Worm (Caenorhabditis elegans) whole organism, L4 larva: Measurements from ENCODE around the gene aqp-7.

Experiments
- D1046.2 ChIP-seq: fragments of 200-800 bp; sonication (Bioruptor generic); IDR thresholded peaks from 2 replicates; pipeline ENCODE4 v1.3.6; 2022; ENCODE audit warnings: missing genetic modification characterization, missing compliant biosample characterization
- F26F4.8 ChIP-seq: fragments of 200-800 bp; sonication (Bioruptor generic); conservative IDR thresholded peaks from 2 replicates; pipeline ENCODE4 v1.3.6; 2022; ENCODE audit warnings: missing genetic modification characterization, missing compliant biosample characterization
- F37D6.2 ChIP-seq: sonication (generic microtip); optimal IDR thresholded peaks from 2 replicates; lab custom pipeline; 2016; ENCODE audit warnings: mild to moderate bottlenecking, missing genetic modification characterization, missing compliant biosample characterization
- T26A8.4 ChIP-seq: fragments of 200-800 bp; sonication (Bioruptor generic); IDR thresholded peaks from 2 replicates; pipeline ENCODE4 v1.3.6; 2022; ENCODE audit warnings: missing genetic modification characterization, missing compliant biosample characterization
- ZK546.5 ChIP-seq, 2 experiments: sonication (generic microtip); optimal IDR thresholded peaks; 2 replicates each; lab custom pipeline; 2017; ENCODE audit warnings: missing biosample characterization in 2 of 2, missing genetic modification characterization in 2 of 2
- aha-1 ChIP-seq: fragments of 150-350 bp; peaks from one replicate; lab custom pipeline; 2014; ENCODE audit warnings: missing biosample characterization, missing genetic modification characterization
- aly-2 ChIP-seq: sonication (generic microtip); optimal IDR thresholded peaks from 2 replicates; lab custom pipeline; 2018; ENCODE audit warnings: missing biosample characterization, missing genetic modification characterization
- ama-1 ChIP-seq: fragments of 150-350 bp; optimal IDR thresholded peaks from 2 replicates; lab custom pipeline; 2014; ENCODE audit warnings: inconsistent platforms, mixed read lengths
- arid-1 ChIP-seq: fragments of 200-800 bp; sonication (Bioruptor generic); conservative IDR thresholded peaks from 2 replicates; pipeline ENCODE4 v1.3.6; 2022; ENCODE audit warnings: missing genetic modification reagents, missing genetic modification characterization, missing compliant biosample characterization
- attf-4 ChIP-seq: sonication (generic microtip); optimal IDR thresholded peaks from 3 replicates; lab custom pipeline; 2017; ENCODE audit warnings: missing biosample characterization, missing genetic modification characterization
- ceh-28 ChIP-seq: fragments of 150-350 bp; optimal IDR thresholded peaks from 2 replicates; lab custom pipeline; 2014; ENCODE audit warnings: missing biosample characterization, missing genetic modification reagents, missing genetic modification characterization
- ceh-32 ChIP-seq: sonication (generic microtip); optimal IDR thresholded peaks from 2 replicates; lab custom pipeline; 2016; ENCODE audit warnings: mild to moderate bottlenecking, missing genetic modification characterization, missing compliant biosample characterization; ENCODE audit not compliant: poor library complexity
- ces-1 ChIP-seq: fragments of 150-350 bp; sonication (generic microtip); optimal IDR thresholded peaks from 4 replicates; lab custom pipeline; 2014; ENCODE audit warnings: missing biosample characterization, missing genetic modification reagents, missing genetic modification characterization
- daf-12 ChIP-seq: fragments of 150-350 bp; optimal IDR thresholded peaks from 2 replicates; lab custom pipeline; 2014; ENCODE audit warnings: missing biosample characterization, missing genetic modification reagents, missing genetic modification characterization
- daf-16 ChIP-seq, 3 experiments: sonication (generic microtip); optimal IDR thresholded peaks; 2 replicates each; lab custom pipeline; 2016 to 2017; ENCODE audit warnings: missing genetic modification characterization in 3 of 3, missing genetic modification reagents in 3 of 3, mild to moderate bottlenecking in 2 of 3, missing compliant biosample characterization in 2 of 3, missing biosample characterization in 1 of 3, moderate library complexity in 1 of 3
- daf-8 ChIP-seq: fragments of 200-800 bp; sonication (Bioruptor generic); IDR thresholded peaks from 2 replicates; pipeline ENCODE4 v1.3.6; 2022; ENCODE audit warnings: missing genetic modification characterization, missing compliant biosample characterization
- dmd-9 ChIP-seq: fragments of 200-800 bp; sonication (Bioruptor generic); IDR thresholded peaks from 2 replicates; pipeline ENCODE4 v1.3.6; 2022; ENCODE audit warnings: missing genetic modification reagents, missing genetic modification characterization, missing compliant biosample characterization
- dpl-1 ChIP-seq: fragments of 150-350 bp; optimal IDR thresholded peaks from 2 replicates; lab custom pipeline; 2014; ENCODE audit warnings: missing biosample characterization, missing genetic modification reagents, missing genetic modification characterization
- fos-1 ChIP-seq: fragments of 150-350 bp; optimal IDR thresholded peaks from 2 replicates; lab custom pipeline; 2014; ENCODE audit warnings: missing biosample characterization, missing genetic modification characterization
- hlh-30 ChIP-seq: sonication (generic microtip); optimal IDR thresholded peaks from 2 replicates; lab custom pipeline; 2017; ENCODE audit warnings: antibody characterized with exemption, mild to moderate bottlenecking, missing genetic modification characterization, missing compliant biosample characterization; ENCODE audit not compliant: insufficient read depth
- jun-1 ChIP-seq: fragments of 150-350 bp; optimal IDR thresholded peaks from 2 replicates; lab custom pipeline; 2014; ENCODE audit warnings: missing biosample characterization, missing genetic modification reagents, missing genetic modification characterization
- lin-1 ChIP-seq: fragments of 200-800 bp; sonication (Bioruptor generic); IDR thresholded peaks from 2 replicates; pipeline ENCODE4 v1.3.6; 2022; ENCODE audit warnings: missing genetic modification reagents, missing genetic modification characterization, missing compliant biosample characterization
- lin-29 ChIP-seq: fragments of 200-800 bp; sonication (Bioruptor generic); IDR thresholded peaks from 2 replicates; pipeline ENCODE4 v1.3.6; 2022; ENCODE audit warnings: missing genetic modification reagents, missing genetic modification characterization, missing compliant biosample characterization
- lin-38 ChIP-seq: fragments of 200-800 bp; sonication (Bioruptor generic); IDR thresholded peaks from 2 replicates; pipeline ENCODE4 v1.3.6; 2022; ENCODE audit warnings: missing genetic modification reagents, missing genetic modification characterization, missing compliant biosample characterization
- lir-3 ChIP-seq: sonication (generic microtip); optimal IDR thresholded peaks from 2 replicates; lab custom pipeline; 2016; ENCODE audit warnings: mild to moderate bottlenecking, missing genetic modification characterization, missing compliant biosample characterization
- madf-9 ChIP-seq: fragments of 200-800 bp; sonication (Bioruptor generic); conservative IDR thresholded peaks from 2 replicates; pipeline ENCODE4 v1.3.6; 2022; ENCODE audit warnings: missing genetic modification reagents, missing genetic modification characterization, missing compliant biosample characterization
- mdl-1 ChIP-seq, 2 experiments: fragments of 150-350 bp in 1 of 2; sonication (generic microtip) in 1 of 2; optimal IDR thresholded peaks; 2 replicates each; lab custom pipeline; 2014 to 2017; ENCODE audit warnings: missing biosample characterization in 2 of 2, missing genetic modification characterization in 2 of 2
- mep-1 ChIP-seq: fragments of 150-350 bp; sonication (generic microtip); optimal IDR thresholded peaks from 3 replicates; lab custom pipeline; 2014; ENCODE audit warnings: missing biosample characterization, missing genetic modification characterization
- mes-2 ChIP-seq: sonication (generic microtip); optimal IDR thresholded peaks from 2 replicates; lab custom pipeline; 2016; ENCODE audit warnings: missing genotype, mild to moderate bottlenecking, missing genetic modification characterization, missing compliant biosample characterization; ENCODE audit not compliant: poor library complexity, severe bottlenecking
- nhr-111 ChIP-seq: fragments of 200-800 bp; sonication (Bioruptor generic); optimal IDR thresholded peaks from 2 replicates; lab custom pipeline; 2018; ENCODE audit warnings: mild to moderate bottlenecking, missing genetic modification characterization, missing compliant biosample characterization
- nhr-237 ChIP-seq: sonication (generic microtip); optimal IDR thresholded peaks from 2 replicates; lab custom pipeline; 2017; ENCODE audit warnings: missing biosample characterization, missing genetic modification characterization
- nhr-25 ChIP-seq: sonication (generic microtip); optimal IDR thresholded peaks from 2 replicates; lab custom pipeline; 2017; ENCODE audit warnings: missing genetic modification characterization, mild to moderate bottlenecking, missing compliant biosample characterization, antibody characterized with exemption, moderate library complexity, borderline replicate concordance; ENCODE audit not compliant: insufficient read depth
- nhr-41 ChIP-seq: fragments of 200-800 bp; sonication (Bioruptor generic); IDR thresholded peaks from 2 replicates; pipeline ENCODE4 v1.3.6; 2022; ENCODE audit warnings: missing genetic modification reagents, missing genetic modification characterization, missing compliant biosample characterization
- nhr-48 ChIP-seq: sonication (generic microtip); optimal IDR thresholded peaks from 2 replicates; lab custom pipeline; 2016; ENCODE audit warnings: mild to moderate bottlenecking, missing genetic modification characterization, missing compliant biosample characterization
- nhr-76 ChIP-seq: fragments of 150-350 bp; optimal IDR thresholded peaks from 2 replicates; lab custom pipeline; 2014; ENCODE audit warnings: missing biosample characterization, missing genetic modification characterization
- nhr-77 ChIP-seq: fragments of 150-350 bp; optimal IDR thresholded peaks from 2 replicates; lab custom pipeline; 2014; ENCODE audit warnings: missing biosample characterization, missing genetic modification characterization
- pha-4 ChIP-seq, 2 experiments: fragments of 150-350 bp in 1 of 2; fragments of 200-800 bp in 1 of 2; sonication (Bioruptor generic) in 1 of 2; IDR thresholded peaks in 1 of 2; optimal IDR thresholded peaks in 1 of 2; 2 replicates each; pipeline versions ENCODE4 v1.3.6 to Lab custom; 2014 to 2022; ENCODE audit warnings: missing genetic modification characterization in 2 of 2, missing genetic modification reagents in 2 of 2, missing biosample characterization in 1 of 2, missing compliant biosample characterization in 1 of 2
- snpc-1.2 ChIP-seq: fragments of 200-800 bp; sonication (Bioruptor generic); IDR thresholded peaks from 2 replicates; pipeline ENCODE4 v1.3.6; 2022; ENCODE audit warnings: missing genetic modification reagents, missing genetic modification characterization, missing compliant biosample characterization
- spr-1 ChIP-seq: sonication (generic microtip); optimal IDR thresholded peaks from 2 replicates; lab custom pipeline; 2016; ENCODE audit warnings: mild to moderate bottlenecking, missing genetic modification characterization, missing compliant biosample characterization
- spr-3 ChIP-seq: fragments of 200-800 bp; sonication (Bioruptor generic); optimal IDR thresholded peaks from 2 replicates; lab custom pipeline; 2018; ENCODE audit warnings: mild to moderate bottlenecking, missing genetic modification characterization, missing compliant biosample characterization
- unc-62 ChIP-seq, 3 experiments: fragments of 150-350 bp in 1 of 3; sonication (generic microtip); optimal IDR thresholded peaks in 2 of 3; peaks in 1 of 3; 1 replicate in 1 of 3; 2 replicates in 2 of 3; lab custom pipeline; 2014 to 2017; ENCODE audit warnings: missing biosample characterization in 3 of 3, missing genetic modification characterization in 3 of 3, missing genetic modification reagents in 3 of 3, missing genotype in 1 of 3
- vab-7 ChIP-seq: fragments of 200-800 bp; sonication (Bioruptor generic); IDR thresholded peaks from 2 replicates; pipeline ENCODE4 v1.3.6; 2022; ENCODE audit warnings: missing genetic modification reagents, missing genetic modification characterization, missing compliant biosample characterization
- ztf-7 ChIP-seq: fragments of 150-350 bp; optimal IDR thresholded peaks from 2 replicates; lab custom pipeline; 2014; ENCODE audit warnings: missing biosample characterization, missing genetic modification characterization

aqp-7 gene

DNA sequence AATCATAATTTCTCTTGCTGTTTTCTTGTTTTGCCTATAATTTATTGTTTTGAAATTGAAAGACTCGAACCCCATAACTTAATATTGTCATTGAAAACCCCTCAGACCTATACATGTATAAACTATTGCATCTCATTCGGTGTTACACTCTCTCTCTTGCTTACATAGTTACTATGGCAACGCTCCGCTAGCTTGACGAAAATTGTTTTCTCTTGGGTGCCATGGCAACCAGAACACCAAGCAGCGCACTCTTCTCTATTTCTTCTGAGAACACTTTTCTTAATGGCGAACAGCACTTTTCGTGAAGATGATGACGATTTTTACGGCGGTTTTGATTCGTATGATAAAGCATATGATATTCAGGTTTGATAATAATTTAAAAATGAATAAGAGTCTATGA lies 40.9 kb upstream of the aqp-7 start, which contains the start of gene osm-5:
Gene osm-5, plus strand, starts transcription at position 268 of the 400 bp plus-strand sequence.
- TF ChIP-seq dpl-1 (GFP tag; lab: Kevin White, UChicago) (no peak), ama-1 (lab: Kevin White, UChicago) (no peak), daf-16 (GFP tag; optimal IDR thresholded peaks at IDR 0.05; lab: Kevin White, UChicago) (no peak), daf-16 (tag; optimal IDR thresholded peaks at IDR 0.05; lab: Kevin White, UChicago) (no peak), ceh-32 (tag; lab: Kevin White, UChicago) (no peak), nhr-25 (tag; lab: Kevin White, UChicago) (no peak), lir-3 (tag; lab: Kevin White, UChicago) (no peak)

DNA sequence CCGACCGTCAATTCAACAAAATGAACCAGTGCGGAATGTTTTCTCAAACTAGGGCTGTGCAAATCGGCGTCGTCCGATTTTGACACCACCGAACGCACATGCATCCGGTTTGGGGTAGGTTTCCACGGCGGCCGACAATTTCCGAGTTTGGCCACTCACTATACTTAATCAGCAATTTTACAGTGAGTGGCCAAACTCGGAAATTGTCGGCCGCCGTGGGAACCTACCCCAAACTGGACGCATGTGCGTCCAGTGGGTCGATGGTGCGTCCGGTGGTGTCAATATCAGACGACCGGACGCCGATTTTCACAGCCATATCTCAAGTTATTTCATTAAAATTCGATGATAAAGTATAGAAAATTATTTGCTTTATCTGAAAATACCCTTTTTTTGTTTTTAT lies 34.7 kb upstream of the aqp-7 start:
- TF ChIP-seq ZK546.5 (tag; optimal IDR thresholded peaks at IDR 0.05; lab: Kevin White, UChicago) (no peak), nhr-237 (tag; lab: Kevin White, UChicago) (no peak), snpc-1.2 (no peak), attf-4 (tag; lab: Kevin White, UChicago) (no peak), dmd-9 (GFP tag; lab: Robert Waterston, UW) (no peak), D1046.2 (GFP tag; lab: Robert Waterston, UW) (no peak), daf-8 (GFP tag; lab: Robert Waterston, UW) (no peak), mdl-1 (tag; optimal IDR thresholded peaks at IDR 0.05; lab: Kevin White, UChicago) (no peak), nhr-111 (GFP tag; lab: Kevin White, UChicago) (no peak), spr-1 (tag; lab: Kevin White, UChicago) (no peak), lin-29 (GFP tag; lab: Robert Waterston, UW) (no peak), unc-62 (GFP tag; optimal IDR thresholded peaks at IDR 0.05 in 1 of 2; lab: Kevin White, UChicago) (no peak), unc-62 (tag; optimal IDR thresholded peaks at IDR 0.05; lab: Kevin White, UChicago) (no peak), nhr-77 (tag; lab: Kevin White, UChicago) (no peak), nhr-76 (tag; lab: Kevin White, UChicago) (no peak)

DNA sequence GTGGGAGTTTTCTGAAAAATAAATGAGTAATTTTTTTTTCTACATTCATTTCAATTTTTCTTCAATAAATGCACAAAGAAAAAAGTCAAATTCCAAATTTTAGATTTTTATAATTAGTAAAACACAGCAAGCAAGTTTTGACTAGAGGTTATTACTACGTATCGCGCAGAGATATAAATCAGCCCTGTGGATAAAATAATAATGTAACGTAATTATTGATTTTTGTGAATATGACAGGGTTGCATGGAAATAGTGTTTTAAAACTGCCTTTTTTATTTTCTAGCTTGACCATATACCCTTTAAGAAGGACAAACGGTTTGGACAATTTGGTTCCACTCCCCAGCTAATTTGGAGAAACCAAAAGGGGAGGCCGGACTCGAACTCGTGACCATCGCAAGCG lies 28.5 kb upstream of the aqp-7 start:
- no peak for TF ChIP-seq snpc-1.2
- TF ChIP-seq mep-1 (tag; lab: Kevin White, UChicago): no peak
- 0 out of 2 replicates have a peak, but pooled peaks have one; percentile 8 for TF ChIP-seq madf-9 (GFP tag; lab: Robert Waterston, UW)
- TF ChIP-seq aha-1 (tag; lab: Kevin White, UChicago): peak; percentile 68
- TF ChIP-seq nhr-77 (tag; lab: Kevin White, UChicago): peak; percentile 28
- TF ChIP-seq ceh-28 (tag; lab: Kevin White, UChicago): peak; percentile 39

DNA sequence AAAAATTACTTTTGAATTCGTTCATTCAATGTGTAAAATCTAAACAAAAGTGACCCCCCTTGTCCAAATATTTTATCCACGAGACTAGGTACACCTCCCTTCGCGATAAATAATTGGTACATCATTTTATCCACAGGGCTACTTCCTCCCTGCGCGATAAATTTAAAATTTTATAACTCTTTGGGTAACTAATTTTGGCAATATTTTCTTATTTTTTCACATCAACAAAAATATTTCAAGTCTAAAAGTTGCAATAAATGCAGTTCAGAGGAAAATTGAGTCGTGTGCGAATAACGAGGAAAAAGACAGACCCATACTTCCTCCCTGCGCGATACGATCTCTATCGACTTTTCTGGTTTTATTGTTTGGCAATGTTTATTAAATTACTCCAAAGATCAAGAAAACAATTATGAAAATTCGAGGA lies 27.9 kb upstream of the aqp-7 start:
- TF ChIP-seq nhr-41 (GFP tag; lab: Robert Waterston, UW) (0 out of 2 replicates have a peak, but pooled peaks have one; percentile 66), mep-1 (tag; lab: Kevin White, UChicago) (peak; percentile 100), nhr-111 (GFP tag; lab: Kevin White, UChicago) (peak; percentile 50), ztf-7 (peak; percentile 94), mes-2 (peak; percentile 98), pha-4 (GFP tag; IDR thresholded peaks at IDR 0.05; lab: Robert Waterston, UW) (peak; percentile 97), pha-4 (tag; optimal IDR thresholded peaks at IDR 0.05; lab: Kevin White, UChicago) (peak; percentile 96), hlh-30 (tag; lab: Kevin White, UChicago) (peak; percentile 95), jun-1 (tag; lab: Kevin White, UChicago) (peak; percentile 98), aly-2 (tag; lab: Kevin White, UChicago) (no peak), T26A8.4 (peak; percentile 100), vab-7 (GFP tag; lab: Robert Waterston, UW) (peak; percentile 94), daf-12 (tag; lab: Kevin White, UChicago) (peak; percentile 37), lin-38 (GFP tag; lab: Robert Waterston, UW) (peak; percentile 86), nhr-48 (tag; lab: Kevin White, UChicago) (peak; percentile 96), F26F4.8 (GFP tag; lab: Robert Waterston, UW) (0 out of 2 replicates have a peak, but pooled peaks have one; percentile 32), arid-1 (no peak; the same call in 1 of the 2 replicates), ces-1 (GFP tag; lab: Kevin White, UChicago) (peak; percentile 97), spr-3 (GFP tag; lab: Kevin White, UChicago) (peak; percentile 98), F37D6.2 (tag; lab: Kevin White, UChicago) (peak; percentile 99), fos-1 (peak; percentile 89), lin-1 (GFP tag; lab: Robert Waterston, UW) (peak; percentile 75)
